Fruit fly (Drosophila melanogaster): Measurements from ENCODE around the gene AstA-R1.

Gene AstA-R1

DNA sequence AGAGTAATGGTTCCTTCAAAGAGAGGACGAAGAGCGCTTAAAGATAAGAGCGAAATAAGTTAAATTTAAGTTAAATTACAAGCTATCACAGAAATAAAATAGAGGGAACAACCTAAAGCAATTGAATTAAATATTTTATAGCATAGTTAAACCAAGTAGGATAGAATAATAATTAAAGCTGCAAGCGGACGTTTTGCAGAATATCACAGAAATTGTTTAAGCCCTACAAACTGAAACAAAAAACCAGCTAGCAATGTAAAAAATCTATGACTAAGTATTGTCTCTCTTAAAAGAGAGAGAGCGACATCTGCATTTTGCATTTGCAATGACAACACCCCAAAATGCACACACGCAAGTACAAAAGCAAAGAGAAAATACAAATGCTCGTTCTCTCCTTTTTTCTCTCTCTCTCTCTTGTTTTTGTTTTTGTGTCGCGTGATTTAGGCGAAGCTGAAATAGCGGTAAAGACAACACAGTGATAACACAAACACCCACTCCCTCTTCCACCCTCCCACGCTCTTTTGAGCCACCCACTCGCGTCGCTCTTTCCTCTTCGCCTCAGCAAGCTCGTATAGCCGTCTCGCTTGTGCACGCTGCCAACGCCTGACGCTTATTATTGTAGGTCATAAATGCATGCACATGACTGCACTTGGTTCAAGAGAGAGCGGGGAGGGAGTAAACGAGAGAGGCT lies 103.0 kb downstream of the AstA-R1 start:
- TF ChIP-seq pad (GFP tag; optimal IDR thresholded peaks at IDR 0.05) (peak; percentile 95), Mnt (GFP tag; optimal IDR thresholded peaks at IDR 0.05) (peak; percentile 98), Clk (GFP tag; optimal IDR thresholded peaks at IDR 0.05) (no peak), tj (GFP tag; optimal IDR thresholded peaks at IDR 0.05) (peak; percentile 80), toe (GFP tag; optimal IDR thresholded peaks at IDR 0.05) (peak; percentile 11), CG7101 (tag; optimal IDR thresholded peaks at IDR 0.05) (no peak), Hr96 (GFP tag; optimal IDR thresholded peaks at IDR 0.05) (peak; percentile 51), cic (GFP tag; optimal IDR thresholded peaks at IDR 0.05) (peak; percentile 88), CG7045 (GFP tag; optimal IDR thresholded peaks at IDR 0.05) (no peak), CG33017 (tag; optimal IDR thresholded peaks at IDR 0.05) (no peak), CG12768 (GFP tag; optimal IDR thresholded peaks at IDR 0.05) (peak; percentile 57), ovo (GFP tag; optimal IDR thresholded peaks at IDR 0.05) (peak; percentile 98)

DNA sequence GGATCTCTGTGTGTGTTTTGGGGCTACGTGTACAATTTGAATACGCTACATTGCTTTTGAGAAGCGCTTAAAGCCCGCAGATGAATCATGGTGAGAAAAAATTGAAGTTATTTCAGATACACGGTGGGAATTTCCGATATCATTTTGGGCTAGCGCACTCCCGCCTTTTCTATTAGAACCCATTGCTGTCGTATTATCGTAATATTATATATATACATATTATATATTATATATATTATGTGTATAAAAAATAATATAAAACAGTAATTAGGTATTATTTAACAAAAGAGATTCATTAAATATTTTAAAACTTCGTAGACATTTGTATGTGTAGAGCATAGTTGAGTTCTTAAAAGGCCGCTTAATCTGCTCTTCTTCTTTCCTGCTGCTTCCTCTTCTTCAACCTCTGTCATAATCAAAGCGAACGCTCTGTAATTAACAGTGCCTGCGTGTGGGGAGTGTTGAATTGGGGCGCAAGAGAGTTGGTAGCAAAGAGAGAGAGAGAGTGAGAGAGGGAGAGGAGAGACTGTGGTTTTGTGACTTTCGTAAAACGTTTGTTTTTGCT lies 103.6 kb downstream of the AstA-R1 start:
- TF ChIP-seq ovo (GFP tag; optimal IDR thresholded peaks at IDR 0.05): peak; percentile 13
- peak; percentile 24 for TF ChIP-seq cic (GFP tag; optimal IDR thresholded peaks at IDR 0.05)
- peak; percentile 84 for TF ChIP-seq CG11617 (GFP tag; optimal IDR thresholded peaks at IDR 0.05)
- no peak for TF ChIP-seq Mnt (GFP tag; optimal IDR thresholded peaks at IDR 0.05)
- no peak for TF ChIP-seq Clk (GFP tag; optimal IDR thresholded peaks at IDR 0.05)
- TF ChIP-seq bab1 (GFP tag; optimal IDR thresholded peaks at IDR 0.05): peak; percentile 79
- peak; percentile 36 for TF ChIP-seq CG7045 (GFP tag; optimal IDR thresholded peaks at IDR 0.05)
- no peak for TF ChIP-seq CG5204 (GFP tag; optimal IDR thresholded peaks at IDR 0.05)
- no peak for TF ChIP-seq Hr96 (GFP tag; optimal IDR thresholded peaks at IDR 0.05)
- TF ChIP-seq CG14711 (tag; optimal IDR thresholded peaks at IDR 0.05): peak; percentile 87
- TF ChIP-seq Crg-1 (GFP tag; optimal IDR thresholded peaks at IDR 0.05): no peak
- TF ChIP-seq CG1620 (GFP tag; optimal IDR thresholded peaks at IDR 0.05): no peak
- peak; percentile 85 for TF ChIP-seq CG7101 (tag; optimal IDR thresholded peaks at IDR 0.05)
- TF ChIP-seq kay (GFP tag; ENCODE audit: borderline replicate concordance): peak; percentile 83
- TF ChIP-seq CG33017 (tag; optimal IDR thresholded peaks at IDR 0.05): peak; percentile 78
- peak; percentile 86 for TF ChIP-seq pad (GFP tag; optimal IDR thresholded peaks at IDR 0.05)
- TF ChIP-seq CG12768 (GFP tag; optimal IDR thresholded peaks at IDR 0.05): peak; percentile 38
- no peak for TF ChIP-seq cnc (optimal IDR thresholded peaks at IDR 0.05)
- peak; percentile 62 for TF ChIP-seq tj (GFP tag; optimal IDR thresholded peaks at IDR 0.05)
- TF ChIP-seq toe (GFP tag; optimal IDR thresholded peaks at IDR 0.05): no peak

DNA sequence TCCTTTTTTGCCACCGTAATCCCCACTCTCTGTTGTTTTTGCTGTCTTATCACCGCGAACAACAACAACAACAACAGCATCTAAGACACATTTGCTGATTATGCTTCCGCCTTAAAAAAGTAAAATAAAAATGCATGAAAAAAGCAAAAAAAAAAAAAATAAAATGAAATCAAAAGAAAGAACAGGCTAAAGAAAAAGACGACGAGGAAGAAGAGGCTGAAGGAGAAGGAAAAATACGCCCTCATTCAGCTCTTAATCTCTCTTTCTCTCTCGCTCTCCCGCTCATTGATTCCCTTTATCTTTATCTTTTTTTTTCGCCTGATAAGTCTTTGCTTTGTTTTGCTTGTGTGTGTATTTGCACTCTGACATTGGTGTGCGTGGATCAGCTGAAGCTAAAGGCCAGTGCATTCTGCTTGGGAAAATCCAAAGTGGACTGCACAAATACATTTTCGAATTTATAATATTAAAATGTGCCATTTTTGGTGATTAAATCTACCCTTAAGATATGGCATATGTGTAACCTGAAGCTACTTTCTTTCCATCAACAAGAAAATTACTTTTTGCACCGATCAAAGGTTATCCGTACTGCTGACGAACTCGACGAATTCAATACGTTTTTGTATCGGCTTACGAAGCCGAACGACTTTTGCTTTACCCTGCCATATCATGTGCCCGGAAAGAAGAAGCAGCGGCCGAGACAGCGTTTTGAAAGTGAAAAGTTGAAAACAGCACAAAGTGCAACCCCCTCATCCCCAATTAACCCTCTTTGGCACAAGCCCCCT lies 105.8 kb downstream of the AstA-R1 start:
- TF ChIP-seq CG11617 (GFP tag; optimal IDR thresholded peaks at IDR 0.05) (no peak), bab1 (GFP tag; optimal IDR thresholded peaks at IDR 0.05) (peak; percentile 4), tj (GFP tag; optimal IDR thresholded peaks at IDR 0.05) (peak; percentile 86), Clk (GFP tag; optimal IDR thresholded peaks at IDR 0.05) (no peak), pad (GFP tag; optimal IDR thresholded peaks at IDR 0.05) (peak; percentile 41), ovo (GFP tag; optimal IDR thresholded peaks at IDR 0.05) (peak; percentile 54), CG12768 (GFP tag; optimal IDR thresholded peaks at IDR 0.05) (no peak), kay (GFP tag; ENCODE audit: borderline replicate concordance) (peak; percentile 80)

DNA sequence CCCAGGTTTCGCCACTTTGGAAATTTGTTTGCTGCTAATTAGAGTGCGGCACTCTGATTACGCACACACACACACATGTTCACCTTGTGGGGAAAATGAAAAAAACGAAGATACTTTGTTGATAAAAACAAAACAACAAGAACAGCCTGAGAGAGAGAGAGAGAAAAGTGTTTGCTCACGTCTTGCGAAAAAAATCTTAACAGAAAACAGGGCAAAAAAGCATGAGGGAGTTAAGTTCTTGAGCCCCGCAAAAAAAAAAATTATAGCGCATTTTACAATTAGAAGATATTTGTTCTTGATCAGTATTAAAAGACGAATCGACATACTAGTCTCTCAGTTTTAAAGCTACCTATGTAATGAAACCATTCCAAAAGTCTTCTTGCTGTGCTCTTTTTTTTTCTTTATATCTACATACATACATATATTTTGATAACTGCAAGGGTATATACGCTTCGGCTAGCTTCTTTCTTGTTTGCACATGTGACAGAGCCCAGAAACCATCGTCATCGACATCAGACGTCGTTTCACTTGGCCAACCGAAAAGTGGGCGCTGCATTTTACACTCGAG lies 106.5 kb downstream of the AstA-R1 start:
- TF ChIP-seq CG33017 (tag; optimal IDR thresholded peaks at IDR 0.05) (no peak), Crg-1 (GFP tag; optimal IDR thresholded peaks at IDR 0.05) (no peak), CG11617 (GFP tag; optimal IDR thresholded peaks at IDR 0.05) (peak; percentile 36), Hr96 (GFP tag; optimal IDR thresholded peaks at IDR 0.05) (peak; percentile 28), bab1 (GFP tag; optimal IDR thresholded peaks at IDR 0.05) (peak; percentile 48), CG14711 (tag; optimal IDR thresholded peaks at IDR 0.05) (peak; percentile 21), pad (GFP tag; optimal IDR thresholded peaks at IDR 0.05) (no peak), cnc (optimal IDR thresholded peaks at IDR 0.05) (no peak)

DNA sequence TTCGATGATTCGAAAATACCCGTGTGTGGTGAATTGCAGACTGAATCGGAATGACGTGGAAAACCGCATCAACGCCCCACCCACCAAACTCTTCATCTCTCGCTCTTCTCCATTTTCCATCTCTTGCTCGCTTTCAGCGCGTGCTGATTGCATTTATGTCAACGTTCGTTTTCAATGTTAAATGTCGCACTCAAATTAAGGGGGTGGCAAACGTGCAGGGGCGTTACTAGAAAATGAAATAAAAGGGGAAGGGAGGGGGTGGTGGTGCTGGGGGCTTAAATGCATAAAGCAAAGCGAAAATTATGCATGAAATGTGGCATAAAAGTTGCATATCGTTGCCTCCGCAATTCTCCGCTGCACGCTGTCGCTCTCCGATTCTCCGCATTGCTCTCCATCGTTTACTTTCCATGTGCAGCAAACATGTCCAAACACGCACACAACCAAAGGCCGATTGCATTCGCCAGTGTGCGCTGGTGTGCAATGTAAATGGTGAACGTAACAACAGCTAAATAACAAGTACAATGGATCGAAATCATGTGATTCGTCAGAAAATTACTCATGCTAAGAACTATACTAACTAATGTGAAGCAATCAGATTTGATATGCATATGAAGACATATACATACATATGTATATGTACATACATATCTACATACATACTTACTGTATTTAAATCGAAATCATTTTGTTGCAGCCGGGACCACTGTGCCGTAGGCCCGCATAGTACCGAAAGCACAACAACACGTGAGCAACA lies 107.6 kb downstream of the AstA-R1 start:
- peak; percentile 86 for TF ChIP-seq CG7101 (tag; optimal IDR thresholded peaks at IDR 0.05)
- TF ChIP-seq cnc (optimal IDR thresholded peaks at IDR 0.05): no peak
- TF ChIP-seq bab1 (GFP tag; optimal IDR thresholded peaks at IDR 0.05): peak; percentile 84
- TF ChIP-seq CG11617 (GFP tag; optimal IDR thresholded peaks at IDR 0.05): peak; percentile 80
- peak; percentile 64 for TF ChIP-seq CG33017 (tag; optimal IDR thresholded peaks at IDR 0.05)
- TF ChIP-seq CG7045 (GFP tag; optimal IDR thresholded peaks at IDR 0.05): peak; percentile 52
- TF ChIP-seq pad (GFP tag; optimal IDR thresholded peaks at IDR 0.05): peak; percentile 59
- TF ChIP-seq kay (GFP tag; ENCODE audit: borderline replicate concordance): no peak
- peak; percentile 53 for TF ChIP-seq Crg-1 (GFP tag; optimal IDR thresholded peaks at IDR 0.05)
- peak; percentile 23 for TF ChIP-seq toe (GFP tag; optimal IDR thresholded peaks at IDR 0.05)
- peak; percentile 72 for TF ChIP-seq CG12768 (GFP tag; optimal IDR thresholded peaks at IDR 0.05)
- peak; percentile 62 for TF ChIP-seq Hr96 (GFP tag; optimal IDR thresholded peaks at IDR 0.05)
- no peak for TF ChIP-seq Clk (GFP tag; optimal IDR thresholded peaks at IDR 0.05)
- TF ChIP-seq CG1620 (GFP tag; optimal IDR thresholded peaks at IDR 0.05): peak; percentile 2
- TF ChIP-seq tj (GFP tag; optimal IDR thresholded peaks at IDR 0.05): peak; percentile 61
- TF ChIP-seq CG5204 (GFP tag; optimal IDR thresholded peaks at IDR 0.05): peak; percentile 48
- TF ChIP-seq Mnt (GFP tag; optimal IDR thresholded peaks at IDR 0.05): peak; percentile 87
- peak; percentile 66 for TF ChIP-seq cic (GFP tag; optimal IDR thresholded peaks at IDR 0.05)
- TF ChIP-seq ovo (GFP tag; optimal IDR thresholded peaks at IDR 0.05): peak; percentile 28
- peak; percentile 80 for TF ChIP-seq CG14711 (tag; optimal IDR thresholded peaks at IDR 0.05)
